Worm (Caenorhabditis elegans) whole organism, early embryonic: Measurements from ENCODE around the gene C44B7.7.
A peak's percentile ranks its signal among the peaks of the same experiment; 100 is the strongest.

Source experiments
- B0310.2 ChIP-seq: sonication (generic microtip); optimal IDR thresholded peaks from 2 replicates; lab custom pipeline; 2016; ENCODE audit warnings: mild to moderate bottlenecking, missing genetic modification characterization, missing compliant biosample characterization
- F13C5.2 ChIP-seq: sonication (generic microtip); optimal IDR thresholded peaks from 2 replicates; lab custom pipeline; 2017; ENCODE audit warnings: mild to moderate bottlenecking, missing genetic modification characterization, inconsistent platforms, missing compliant biosample characterization
- aly-1 ChIP-seq: sonication (generic microtip); optimal IDR thresholded peaks from 2 replicates; lab custom pipeline; 2016; ENCODE audit warnings: missing genetic modification characterization, missing compliant biosample characterization
- ama-1 ChIP-seq: fragments of 150-350 bp; optimal IDR thresholded peaks from 2 replicates; lab custom pipeline; 2014
- ceh-13 ChIP-seq: fragments of 200-800 bp; sonication (Bioruptor generic); optimal IDR thresholded peaks from 2 replicates; lab custom pipeline; 2018; ENCODE audit warnings: mild to moderate bottlenecking, missing genetic modification characterization, missing compliant biosample characterization
- ceh-36 ChIP-seq: sonication (generic microtip); optimal IDR thresholded peaks from 2 replicates; lab custom pipeline; 2016; ENCODE audit warnings: missing genetic modification characterization, inconsistent platforms, missing compliant biosample characterization
- ets-7 ChIP-seq: sonication (generic microtip); optimal IDR thresholded peaks from 2 replicates; lab custom pipeline; 2016; ENCODE audit warnings: missing genotype, missing genetic modification characterization, missing compliant biosample characterization
- flt-1 ChIP-seq: fragments of 200-800 bp; sonication (Bioruptor generic); IDR thresholded peaks from 2 replicates; pipeline ENCODE4 v1.3.6; 2022; ENCODE audit warnings: missing genetic modification characterization, missing compliant biosample characterization
- hmbx-1 ChIP-seq: sonication (generic microtip); optimal IDR thresholded peaks from 2 replicates; lab custom pipeline; 2016; ENCODE audit warnings: mild to moderate bottlenecking, missing genetic modification characterization, missing compliant biosample characterization
- hmg-4 ChIP-seq: fragments of 200-800 bp; sonication (Bioruptor generic); optimal IDR thresholded peaks from 2 replicates; lab custom pipeline; 2018; ENCODE audit warnings: mild to moderate bottlenecking, missing genetic modification characterization, missing compliant biosample characterization
- hnd-1 ChIP-seq: sonication (generic microtip); optimal IDR thresholded peaks from 2 replicates; lab custom pipeline; 2016; ENCODE audit warnings: missing genetic modification characterization, missing compliant biosample characterization
- pes-1 ChIP-seq: fragments of 200-800 bp; sonication (Bioruptor generic); IDR thresholded peaks from 2 replicates; pipeline ENCODE4 v1.3.6; 2022; ENCODE audit warnings: missing genetic modification reagents, missing genetic modification characterization, missing compliant biosample characterization
- scrt-1 ChIP-seq: fragments of 200-800 bp; sonication (Bioruptor generic); IDR thresholded peaks from 2 replicates; pipeline ENCODE4 v1.3.6; 2022; ENCODE audit warnings: missing genetic modification characterization, missing compliant biosample characterization
- sea-1 ChIP-seq: fragments of 200-800 bp; sonication (Bioruptor generic); conservative IDR thresholded peaks from 2 replicates; pipeline ENCODE4 v1.3.6; 2022; ENCODE audit warnings: missing genetic modification characterization, missing compliant biosample characterization
- tbx-11 ChIP-seq: fragments of 200-800 bp; sonication (Bioruptor generic); IDR thresholded peaks from 2 replicates; pipeline ENCODE4 v1.3.6; 2022; ENCODE audit warnings: missing genetic modification characterization, missing compliant biosample characterization
- tbx-37 ChIP-seq: fragments of 200-800 bp; sonication (Bioruptor generic); conservative IDR thresholded peaks from 2 replicates; pipeline ENCODE4 v1.3.6; 2022; ENCODE audit warnings: missing genetic modification reagents, missing genetic modification characterization, missing compliant biosample characterization
- tra-4 ChIP-seq: sonication (generic microtip); optimal IDR thresholded peaks from 2 replicates; lab custom pipeline; 2017; ENCODE audit warnings: missing genetic modification characterization, missing compliant biosample characterization

Gene C44B7.7

ce11 chrII:6919363-6919851, 39.4 kb upstream of the C44B7.7 start, which contains the start of gene B0252.1:
Gene B0252.1 (plus strand): TSS chrII:6919680.
- TF ChIP-seq ets-7 (tag; lab: Kevin White, UChicago) (no peak), flt-1 (GFP tag; lab: Robert Waterston, UW) (no peak), ama-1 (lab: Kevin White, UChicago) (no peak), sea-1 (no peak), aly-1 (no peak), ceh-36 (tag; lab: Kevin White, UChicago) (no peak)

- TF ChIP-seq ceh-13 (GFP tag; lab: Kevin White, UChicago) (no peak), scrt-1 (no peak), hmbx-1 (no peak), hmg-4 (GFP tag; lab: Kevin White, UChicago) (no peak), aly-1 (no peak), flt-1 (GFP tag; lab: Robert Waterston, UW) (no peak), tbx-11 (GFP tag; lab: Robert Waterston, UW) (no peak), B0310.2 (tag; lab: Kevin White, UChicago) (no peak), hnd-1 (tag; lab: Kevin White, UChicago) (no peak), pes-1 (GFP tag; lab: Robert Waterston, UW) (no peak), ets-7 (tag; lab: Kevin White, UChicago) (no peak), ceh-36 (tag; lab: Kevin White, UChicago) (no peak), ama-1 (lab: Kevin White, UChicago) (no peak), tra-4 (tag; lab: Kevin White, UChicago) (no peak)
Measured at ce11 chrII:6918862-6919261, 38.9 kb upstream of the C44B7.7 start, which contains the start of gene B0252.5. Gene B0252.5 (minus strand): TSS chrII:6918878.

DNA sequence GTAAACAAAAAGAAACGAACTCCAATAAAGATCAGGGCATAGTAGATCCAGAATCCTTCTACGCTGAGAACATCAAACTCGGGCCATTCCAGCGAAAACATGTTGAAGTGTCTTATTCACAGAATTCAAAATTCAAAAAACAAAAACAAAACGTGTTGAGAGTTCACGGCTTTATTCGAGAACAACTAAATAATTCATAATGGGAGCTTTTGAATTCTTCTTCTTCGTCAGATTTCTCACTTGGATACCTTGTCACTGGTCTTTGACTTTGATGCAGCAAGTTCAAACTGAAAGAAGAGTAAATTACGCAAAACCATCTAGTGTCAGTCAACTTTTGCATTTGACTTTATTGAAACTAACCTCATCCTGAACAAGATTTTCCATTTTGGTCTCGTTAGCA, 37.7 kb upstream of the C44B7.7 start, which contains the start of gene B0252.11:
Gene B0252.11 (minus strand): TSS at position 101 of the 400 bp plus-strand sequence.
- no peak for TF ChIP-seq ama-1 (lab: Kevin White, UChicago)
- no peak for TF ChIP-seq tbx-11 (GFP tag; lab: Robert Waterston, UW)
- TF ChIP-seq scrt-1: no peak
- TF ChIP-seq B0310.2 (tag; lab: Kevin White, UChicago): no peak
- TF ChIP-seq hmbx-1: no peak

- TF ChIP-seq aly-1 (no peak), ama-1 (lab: Kevin White, UChicago) (no peak), tra-4 (tag; lab: Kevin White, UChicago) (no peak), F13C5.2 (no peak), sea-1 (no peak), B0310.2 (tag; lab: Kevin White, UChicago) (no peak), scrt-1 (no peak), hnd-1 (tag; lab: Kevin White, UChicago) (no peak), ceh-36 (tag; lab: Kevin White, UChicago) (no peak), hmg-4 (GFP tag; lab: Kevin White, UChicago) (no peak), hmbx-1 (no peak)
Measured at ce11 chrII:6915875-6916274, 35.9 kb upstream of the C44B7.7 start, which contains the start of gene B0252.8. Gene B0252.8 (plus strand): TSS chrII:6916166.

- TF ChIP-seq ceh-13 (GFP tag; lab: Kevin White, UChicago): peak; percentile 3
- peak; percentile 97 for TF ChIP-seq tbx-37
- TF ChIP-seq aly-1: no peak
- peak; percentile 75 for TF ChIP-seq scrt-1
- TF ChIP-seq hnd-1 (tag; lab: Kevin White, UChicago): peak; percentile 35
- peak; percentile 68; the same call in 1 of the 2 replicates for TF ChIP-seq sea-1
- TF ChIP-seq pes-1 (GFP tag; lab: Robert Waterston, UW): no peak
Measured at ce11 chrII:6913309-6913708, 33.3 kb upstream of the C44B7.7 start, which contains the start of gene cyn-10. Gene cyn-10 (minus strand): TSS chrII:6913365.

- TF ChIP-seq ceh-13 (GFP tag; lab: Kevin White, UChicago) (no peak), sea-1 (no peak), ceh-36 (tag; lab: Kevin White, UChicago) (no peak), aly-1 (no peak), F13C5.2 (no peak), hnd-1 (tag; lab: Kevin White, UChicago) (no peak), scrt-1 (no peak), hmg-4 (GFP tag; lab: Kevin White, UChicago) (no peak), pes-1 (GFP tag; lab: Robert Waterston, UW) (no peak), ets-7 (tag; lab: Kevin White, UChicago) (no peak), hmbx-1 (no peak), B0310.2 (tag; lab: Kevin White, UChicago) (no peak), flt-1 (GFP tag; lab: Robert Waterston, UW) (no peak), tbx-37 (no peak)
Measured at ce11 chrII:6909568-6910122, 29.7 kb upstream of the C44B7.7 start, which contains the start of gene asm-1. Gene asm-1 (plus strand): TSS chrII:6910072.

DNA sequence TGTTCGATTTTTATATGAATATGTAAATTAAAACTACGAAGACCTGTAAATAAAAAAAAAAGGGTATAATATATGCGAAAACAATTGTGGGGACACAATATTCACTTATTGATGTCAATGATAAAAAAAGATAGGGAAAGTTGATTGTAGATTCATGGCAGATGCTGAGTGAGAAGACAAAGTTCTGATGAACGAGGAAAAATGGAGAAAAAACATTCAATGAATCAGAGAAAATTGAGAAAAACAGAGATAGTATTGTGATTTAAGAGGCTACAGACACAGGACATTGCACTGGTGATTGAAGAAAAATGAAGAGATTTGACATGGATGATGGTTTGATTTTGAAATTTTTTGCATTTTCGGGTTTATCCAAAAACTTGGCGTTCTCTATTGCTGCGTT, 28.7 kb upstream of the C44B7.7 start:
- TF ChIP-seq hmbx-1 (no peak), pes-1 (GFP tag; lab: Robert Waterston, UW) (no peak), aly-1 (no peak), hmg-4 (GFP tag; lab: Kevin White, UChicago) (no peak), tbx-11 (GFP tag; lab: Robert Waterston, UW) (no peak), scrt-1 (no peak), tbx-37 (no peak), B0310.2 (tag; lab: Kevin White, UChicago) (no peak), ceh-36 (tag; lab: Kevin White, UChicago) (no peak), F13C5.2 (no peak), ama-1 (lab: Kevin White, UChicago) (no peak), ets-7 (tag; lab: Kevin White, UChicago) (no peak), ceh-13 (GFP tag; lab: Kevin White, UChicago) (no peak), hnd-1 (tag; lab: Kevin White, UChicago) (no peak), sea-1 (no peak), tra-4 (tag; lab: Kevin White, UChicago) (no peak), flt-1 (GFP tag; lab: Robert Waterston, UW) (no peak)
